Fruit fly (Drosophila melanogaster): ENCODE data around the gene dachs.

DNA sequence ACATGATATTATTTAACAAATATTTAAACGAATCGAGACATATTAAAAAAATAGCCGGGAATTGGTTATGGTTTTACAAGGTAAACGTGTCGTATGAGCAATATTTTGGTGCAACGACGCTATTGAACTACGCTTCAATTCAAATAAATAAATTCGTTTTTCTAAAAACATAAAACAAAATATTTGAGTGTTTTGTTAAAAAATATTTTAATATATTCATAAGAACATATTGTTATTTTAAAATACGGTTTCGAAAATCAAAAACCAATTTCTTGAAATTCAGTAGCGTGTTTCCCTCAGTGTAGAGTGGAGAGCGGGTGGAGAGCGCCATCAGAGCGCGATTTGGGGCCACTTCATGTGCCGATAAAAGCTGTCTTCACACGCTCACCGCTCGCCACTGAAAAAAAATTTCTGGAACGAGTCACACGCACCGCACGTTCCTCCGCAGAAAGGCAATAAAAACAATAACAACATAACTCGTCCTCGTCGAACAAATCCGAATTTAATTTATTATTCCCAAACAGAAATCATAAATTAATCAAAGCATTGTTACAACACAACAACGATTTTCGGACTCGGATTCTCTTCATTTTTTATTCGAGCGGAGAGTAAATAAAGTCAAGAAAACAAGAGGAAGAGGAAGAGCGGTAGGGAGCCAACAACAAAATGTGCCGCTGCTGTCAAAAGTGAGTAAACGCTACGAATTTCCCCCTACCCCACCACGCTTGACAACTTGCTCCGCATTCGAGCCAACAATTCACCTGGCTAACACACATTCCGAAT, 69.0 kb downstream of the dachs start:
- no peak for TF ChIP-seq CG8478 (optimal IDR thresholded peaks at IDR 0.05)
- TF ChIP-seq CTCF (optimal IDR thresholded peaks at IDR 0.05) = no peak
